Fruit fly (Drosophila melanogaster) whole organism, adult: ENCODE data around the gene CG43055.

ENCODE experiments used
- CG11617 ChIP-seq: fragments of 200-800 bp; sonication (Bioruptor generic); optimal IDR thresholded peaks from 2 replicates; lab custom pipeline; 2017; ENCODE audit warnings: mild to moderate bottlenecking, missing biosample characterization, missing genetic modification reagents, missing genetic modification characterization
- CG12768 ChIP-seq: fragments of 200-800 bp; sonication (Bioruptor generic); optimal IDR thresholded peaks from 2 replicates; lab custom pipeline; 2017; ENCODE audit warnings: missing biosample characterization, missing genetic modification characterization, mild to moderate bottlenecking, moderate library complexity, missing genetic modification reagents
- CG14711 ChIP-seq: fragments of 200-800 bp; sonication (Bioruptor generic); optimal IDR thresholded peaks from 2 replicates; lab custom pipeline; 2018; ENCODE audit warnings: missing biosample characterization, mild to moderate bottlenecking, missing genetic modification characterization, moderate library complexity
- CG33017 ChIP-seq: fragments of 200-800 bp; sonication (Bioruptor generic); optimal IDR thresholded peaks from 2 replicates; lab custom pipeline; 2018; ENCODE audit warnings: missing biosample characterization, mild to moderate bottlenecking, missing genetic modification characterization, moderate library complexity
- CG5204 ChIP-seq: fragments of 200-800 bp; sonication (Bioruptor generic); optimal IDR thresholded peaks from 2 replicates; lab custom pipeline; 2016; ENCODE audit warnings: missing biosample characterization, missing genetic modification characterization
- CG7101 ChIP-seq: fragments of 200-800 bp; sonication (Bioruptor generic); optimal IDR thresholded peaks from 2 replicates; lab custom pipeline; 2018; ENCODE audit warnings: missing biosample characterization, mild to moderate bottlenecking, missing genetic modification characterization, moderate library complexity
- Clk ChIP-seq: fragments of 200-800 bp; sonication (Bioruptor generic); optimal IDR thresholded peaks from 2 replicates; lab custom pipeline; 2017; ENCODE audit warnings: missing biosample characterization, missing genetic modification characterization
- Crg-1 ChIP-seq: fragments of 200-800 bp; sonication (Bioruptor generic); optimal IDR thresholded peaks from 2 replicates; lab custom pipeline; 2016; ENCODE audit warnings: missing biosample characterization, missing genetic modification characterization
- Hr96 ChIP-seq: fragments of 200-800 bp; sonication (Bioruptor generic); optimal IDR thresholded peaks from 2 replicates; lab custom pipeline; 2016; ENCODE audit warnings: missing biosample characterization, missing genetic modification characterization
- Mnt ChIP-seq: fragments of 200-800 bp; sonication (Bioruptor generic); optimal IDR thresholded peaks from 2 replicates; lab custom pipeline; 2016; ENCODE audit warnings: missing biosample characterization, mild to moderate bottlenecking, missing genetic modification characterization
- bab1 ChIP-seq: fragments of 200-800 bp; sonication (Bioruptor generic); optimal IDR thresholded peaks from 3 replicates; lab custom pipeline; 2019; ENCODE audit warnings: missing biosample characterization, mild to moderate bottlenecking, missing genetic modification characterization, moderate library complexity
- cnc ChIP-seq, 2 experiments: fragments of >200 bp; optimal IDR thresholded peaks; 2 replicates each; lab custom pipeline; 2017
- kay ChIP-seq: fragments of 200-800 bp; sonication (Bioruptor generic); peaks from one replicate; lab custom pipeline; 2016; ENCODE audit warnings: missing biosample characterization, missing genetic modification characterization, borderline replicate concordance
- ovo ChIP-seq: fragments of 200-800 bp; sonication (Bioruptor generic); optimal IDR thresholded peaks from 2 replicates; lab custom pipeline; 2016; ENCODE audit warnings: missing biosample characterization, missing genetic modification characterization

dm6 chr2L:4365792-4366326, 45.1 kb upstream of the CG43055 start:
- no peak for TF ChIP-seq Mnt (GFP tag; lab: Kevin White, UChicago)
- no peak for TF ChIP-seq bab1
- TF ChIP-seq Crg-1 (GFP tag; lab: Kevin White, UChicago) = no peak
- no peak for TF ChIP-seq CG11617 (GFP tag; lab: Kevin White, UChicago)
- no peak for TF ChIP-seq CG14711 (tag; lab: Kevin White, UChicago)
- TF ChIP-seq Hr96 (GFP tag; lab: Kevin White, UChicago) = no peak
- no peak for TF ChIP-seq cnc (optimal IDR thresholded peaks at IDR 0.05; lab: Kevin White, UChicago)
- TF ChIP-seq ovo (GFP tag; lab: Kevin White, UChicago) = no peak
- TF ChIP-seq CG5204 (GFP tag; lab: Kevin White, UChicago) = no peak
- no peak for TF ChIP-seq Clk
- TF ChIP-seq CG33017 (tag; lab: Kevin White, UChicago) = no peak
- no peak for TF ChIP-seq CG12768 (GFP tag; lab: Kevin White, UChicago)
- TF ChIP-seq CG7101 = no peak
- no peak for TF ChIP-seq kay (GFP tag; lab: Kevin White, UChicago)
